Fruit fly (Drosophila melanogaster): ENCODE data around the gene Klp3A.
A peak's percentile ranks its signal among the peaks of the same experiment; 100 is the strongest.

Gene Klp3A

dm6 chrX:2652124-2652923, 48.5 kb upstream of the Klp3A start (continued):
- TF ChIP-seq CG10321 (GFP tag; IDR thresholded peaks at IDR 0.05) = 0 out of 2 replicates have a peak, but pooled peaks have one; percentile 56
- TF ChIP-seq org-1 (GFP tag; optimal IDR thresholded peaks at IDR 0.05) = no peak
- no peak for TF ChIP-seq CrebB (tag; optimal IDR thresholded peaks at IDR 0.05)
- no peak for TF ChIP-seq ewg (GFP tag; optimal IDR thresholded peaks at IDR 0.05)
- TF ChIP-seq bbx (GFP tag; IDR thresholded peaks at IDR 0.05; ENCODE audit: partially characterized antibody) = peak; percentile 33; the same call in 1 of the 2 replicates
- peak; percentile 85 for TF ChIP-seq CG17385 (GFP tag; optimal IDR thresholded peaks at IDR 0.05)
- TF ChIP-seq Deaf1 (tag; optimal IDR thresholded peaks at IDR 0.05) = peak; percentile 22
- peak; percentile 4 for TF ChIP-seq CG7839 (tag; optimal IDR thresholded peaks at IDR 0.05)
- peak; percentile 65; the same call in 1 of the 3 replicates for TF ChIP-seq sr (GFP tag; IDR thresholded peaks at IDR 0.05)
- no peak for TF ChIP-seq Abd-B (GFP tag; optimal IDR thresholded peaks at IDR 0.05)
- TF ChIP-seq sens (GFP tag) = peak; percentile 24
- TF ChIP-seq Med (GFP tag) = peak; percentile 73
- peak; percentile 32 for TF ChIP-seq CG3163 (GFP tag; optimal IDR thresholded peaks at IDR 0.05)
- peak; percentile 80 for TF ChIP-seq CG4820 (GFP tag; optimal IDR thresholded peaks at IDR 0.05)
- TF ChIP-seq oc (tag; optimal IDR thresholded peaks at IDR 0.05) = no peak
- TF ChIP-seq run (tag; optimal IDR thresholded peaks at IDR 0.05) = peak; percentile 49
- TF ChIP-seq al (GFP tag; IDR thresholded peaks at IDR 0.05) = no peak
- TF ChIP-seq pfk (GFP tag; optimal IDR thresholded peaks at IDR 0.05) = peak; percentile 84
- TF ChIP-seq crc (GFP tag; optimal IDR thresholded peaks at IDR 0.05) = peak; percentile 61
- peak; percentile 51; the same call in 1 of the 3 replicates for TF ChIP-seq z (GFP tag; IDR thresholded peaks at IDR 0.05)
- no peak for TF ChIP-seq CG2202 (tag; optimal IDR thresholded peaks at IDR 0.05)
- no peak for TF ChIP-seq pan (optimal IDR thresholded peaks at IDR 0.05)
- TF ChIP-seq pan (GFP tag; optimal IDR thresholded peaks at IDR 0.05 in 1 of 2, IDR thresholded peaks at IDR 0.05 in 1 of 2) = no peak
- TF ChIP-seq chinmo (GFP tag; IDR thresholded peaks at IDR 0.05; ENCODE audit: partially characterized antibody) = peak; percentile 93; the same call in 3 of the 4 replicates
- no peak for TF ChIP-seq gem (tag; optimal IDR thresholded peaks at IDR 0.05)
- peak in 1 of 2 experiments; percentile 100 for TF ChIP-seq Pdp1 (GFP tag; optimal IDR thresholded peaks at IDR 0.05)
- TF ChIP-seq CG16779 (GFP tag; IDR thresholded peaks at IDR 0.05) = no peak
- TF ChIP-seq CG13287 (GFP tag; IDR thresholded peaks at IDR 0.05; ENCODE audit: partially characterized antibody) = peak; percentile 41; the same call in 1 of the 2 replicates
- no peak for TF ChIP-seq Chrac-16 (GFP tag; optimal IDR thresholded peaks at IDR 0.05)
- TF ChIP-seq jing (GFP tag; optimal IDR thresholded peaks at IDR 0.05) = no peak
- TF ChIP-seq CG3838 (GFP tag; optimal IDR thresholded peaks at IDR 0.05) = peak; percentile 74
- peak; percentile 73; the same call in 1 of the 2 replicates for TF ChIP-seq crol (GFP tag; IDR thresholded peaks at IDR 0.05)
- TF ChIP-seq sd (tag; optimal IDR thresholded peaks at IDR 0.05) = peak; percentile 95
- peak; percentile 44; the same call in 1 of the 2 replicates for TF ChIP-seq slbo (GFP tag; IDR thresholded peaks at IDR 0.05)
- TF ChIP-seq CG8478 (optimal IDR thresholded peaks at IDR 0.05) = peak; percentile 54
- TF ChIP-seq CG4360 (GFP tag; IDR thresholded peaks at IDR 0.05) = peak; percentile 37; the same call in 1 of the 2 replicates
- TF ChIP-seq CG1832 (GFP tag; optimal IDR thresholded peaks at IDR 0.05) = peak; percentile 85
- peak; percentile 57; the same call in 1 of the 3 replicates for TF ChIP-seq CG2199 (GFP tag; IDR thresholded peaks at IDR 0.05)
- peak; percentile 36 for TF ChIP-seq gro (GFP tag; optimal IDR thresholded peaks at IDR 0.05)
- no peak for TF ChIP-seq CG4424 (GFP tag; optimal IDR thresholded peaks at IDR 0.05)
- no peak for TF ChIP-seq Antp (GFP tag; optimal IDR thresholded peaks at IDR 0.05)
- TF ChIP-seq Hr78 (GFP tag; optimal IDR thresholded peaks at IDR 0.05) = peak in 1 of 2 experiments; percentile 46
- TF ChIP-seq Xrp1 (GFP tag; IDR thresholded peaks at IDR 0.05) = no peak; the same call in 1 of the 2 replicates
- no peak for TF ChIP-seq CG5953 (GFP tag; IDR thresholded peaks at IDR 0.05)
- peak; percentile 8 for TF ChIP-seq Ets65A (GFP tag)
- no peak for TF ChIP-seq grn (GFP tag; optimal IDR thresholded peaks at IDR 0.05)
- TF ChIP-seq CG17359 (tag; optimal IDR thresholded peaks at IDR 0.05) = no peak
- TF ChIP-seq nau (GFP tag; optimal IDR thresholded peaks at IDR 0.05) = peak; percentile 19
- TF ChIP-seq abd-A (tag; optimal IDR thresholded peaks at IDR 0.05) = peak; percentile 49

Measured in whole organism, embryonic.